Worm (Caenorhabditis elegans) whole organism, young adult: Measurements from ENCODE around the gene F53A3.7.

ENCODE experiments used
- B0019.2 ChIP-seq: fragments of 200-800 bp; sonication (Bioruptor generic); conservative IDR thresholded peaks from 2 replicates; pipeline ENCODE4 v1.3.6; 2022; ENCODE audit warnings: missing genetic modification reagents, missing genetic modification characterization, missing compliant biosample characterization
- C06A6.2 ChIP-seq: fragments of 200-800 bp; sonication (Bioruptor generic); conservative IDR thresholded peaks from 2 replicates; pipeline ENCODE4 v1.3.6; 2022; ENCODE audit warnings: missing genetic modification characterization, missing compliant biosample characterization
- D2030.7 ChIP-seq: fragments of 200-800 bp; sonication (Bioruptor generic); IDR thresholded peaks from 2 replicates; pipeline ENCODE4 v1.3.6; 2022; ENCODE audit warnings: missing genetic modification reagents, missing genetic modification characterization, missing compliant biosample characterization
- F10E7.11 ChIP-seq: sonication (generic microtip); optimal IDR thresholded peaks from 2 replicates; lab custom pipeline; 2017; ENCODE audit warnings: mild to moderate bottlenecking, missing genetic modification characterization, moderate library complexity, missing compliant biosample characterization
- F23B12.7 ChIP-seq: sonication (generic microtip); optimal IDR thresholded peaks from 2 replicates; lab custom pipeline; 2017; ENCODE audit warnings: missing genetic modification characterization, mild to moderate bottlenecking, missing compliant biosample characterization, antibody characterized with exemption, moderate library complexity; ENCODE audit not compliant: insufficient read depth
- F55B11.4 ChIP-seq: sonication (generic microtip); optimal IDR thresholded peaks from 2 replicates; lab custom pipeline; 2016; ENCODE audit warnings: missing compliant biosample characterization, missing genetic modification characterization, borderline replicate concordance; ENCODE audit not compliant: insufficient read depth
- K12H6.12 ChIP-seq: fragments of 200-800 bp; sonication (Bioruptor generic); optimal IDR thresholded peaks from 2 replicates; lab custom pipeline; 2018; ENCODE audit warnings: mild to moderate bottlenecking, missing genetic modification characterization, missing compliant biosample characterization
- aptf-2 ChIP-seq: fragments of 200-800 bp; sonication (Bioruptor generic); conservative IDR thresholded peaks from 2 replicates; pipeline ENCODE4 v1.3.6; 2022; ENCODE audit warnings: missing genetic modification reagents, missing genetic modification characterization, missing compliant biosample characterization
- athp-1 ChIP-seq: sonication (generic microtip); optimal IDR thresholded peaks from 2 replicates; lab custom pipeline; 2017; ENCODE audit warnings: mild to moderate bottlenecking, missing genetic modification characterization, missing compliant biosample characterization
- cebp-2 ChIP-seq: fragments of 200-800 bp; sonication (Bioruptor generic); IDR thresholded peaks from 2 replicates; pipeline ENCODE4 v1.3.6; 2022; ENCODE audit warnings: missing genetic modification characterization, missing compliant biosample characterization
- ceh-100 ChIP-seq: fragments of 200-800 bp; sonication (Bioruptor generic); IDR thresholded peaks from 2 replicates; pipeline ENCODE4 v1.3.6; 2022; ENCODE audit warnings: missing genetic modification reagents, missing genetic modification characterization, missing compliant biosample characterization
- ceh-27 ChIP-seq: fragments of 200-800 bp; sonication (Bioruptor generic); optimal IDR thresholded peaks from 2 replicates; lab custom pipeline; 2018; ENCODE audit warnings: mild to moderate bottlenecking, missing genetic modification characterization, moderate library complexity, missing compliant biosample characterization
- ceh-91 ChIP-seq: fragments of 200-800 bp; sonication (Bioruptor generic); IDR thresholded peaks from 2 replicates; pipeline ENCODE4 v1.3.6; 2022; ENCODE audit warnings: missing genetic modification reagents, missing genetic modification characterization, missing compliant biosample characterization
- dpl-1 ChIP-seq: fragments of 150-350 bp; optimal IDR thresholded peaks from 2 replicates; lab custom pipeline; 2014; ENCODE audit warnings: missing biosample characterization, missing genetic modification reagents, missing genetic modification characterization
- efl-1 ChIP-seq: fragments of 150-350 bp; optimal IDR thresholded peaks from 2 replicates; lab custom pipeline; 2014; ENCODE audit warnings: missing biosample characterization, missing genetic modification reagents, missing genetic modification characterization
- egl-44 ChIP-seq: fragments of 200-800 bp; sonication (Bioruptor generic); IDR thresholded peaks from 2 replicates; pipeline ENCODE4 v1.3.6; 2022; ENCODE audit warnings: missing genetic modification reagents, missing genetic modification characterization, missing compliant biosample characterization
- egrh-3 ChIP-seq: fragments of 200-800 bp; sonication (Bioruptor generic); IDR thresholded peaks from 2 replicates; pipeline ENCODE4 v1.3.6; 2022; ENCODE audit warnings: missing genetic modification reagents, missing genetic modification characterization, missing compliant biosample characterization
- him-1 ChIP-seq: sonication (generic microtip); optimal IDR thresholded peaks from 2 replicates; lab custom pipeline; 2016; ENCODE audit warnings: missing genotype, missing genetic modification reagents, missing genetic modification characterization, missing compliant biosample characterization
- hlh-26 ChIP-seq: fragments of 200-800 bp; sonication (Bioruptor generic); conservative IDR thresholded peaks from 2 replicates; pipeline ENCODE4 v1.3.6; 2022; ENCODE audit warnings: missing genetic modification reagents, missing genetic modification characterization, missing compliant biosample characterization
- hrde-1 ChIP-seq: sonication (generic microtip); optimal IDR thresholded peaks from 2 replicates; lab custom pipeline; 2016; ENCODE audit warnings: missing genetic modification characterization, mild to moderate bottlenecking, missing compliant biosample characterization, moderate library complexity, missing genotype, missing genetic modification reagents, borderline replicate concordance
- lag-1 ChIP-seq: fragments of 200-800 bp; sonication (Bioruptor generic); IDR thresholded peaks from 2 replicates; pipeline ENCODE4 v1.3.6; 2022; ENCODE audit warnings: missing genetic modification reagents, missing genetic modification characterization, missing compliant biosample characterization
- lin-26 ChIP-seq: fragments of 200-800 bp; sonication (Bioruptor generic); IDR thresholded peaks from 2 replicates; pipeline ENCODE4 v1.3.6; 2022; ENCODE audit warnings: missing genetic modification reagents, missing genetic modification characterization, missing compliant biosample characterization
- lsy-27 ChIP-seq: sonication (generic microtip); optimal IDR thresholded peaks from 2 replicates; lab custom pipeline; 2017; ENCODE audit warnings: missing genetic modification characterization, mild to moderate bottlenecking, missing compliant biosample characterization, antibody characterized with exemption, missing genotype, borderline replicate concordance; ENCODE audit not compliant: insufficient read depth
- mel-28 ChIP-seq: sonication (generic microtip); optimal IDR thresholded peaks from 2 replicates; lab custom pipeline; 2016; ENCODE audit warnings: borderline replicate concordance, mild to moderate bottlenecking, missing genetic modification characterization, missing compliant biosample characterization
- nhr-80 ChIP-seq: sonication (generic microtip); optimal IDR thresholded peaks from 2 replicates; lab custom pipeline; 2016; ENCODE audit warnings: missing genetic modification characterization, missing compliant biosample characterization
- pha-4 ChIP-seq: fragments of 150-350 bp; sonication (generic microtip); optimal IDR thresholded peaks from 2 replicates; lab custom pipeline; 2014; ENCODE audit warnings: missing biosample characterization, missing genetic modification reagents, missing genetic modification characterization
- rpc-1 ChIP-seq, 2 experiments: fragments of 150-350 bp in 1 of 2; sonication (generic microtip) in 1 of 2; optimal IDR thresholded peaks; 2 replicates each; lab custom pipeline; 2014 to 2018; ENCODE audit warnings: missing biosample characterization in 1 of 2, missing genetic modification characterization in 1 of 2, missing genetic modification reagents in 1 of 2, missing genotype in 1 of 2
- snpc-1.1 ChIP-seq: sonication (generic microtip); optimal IDR thresholded peaks from 2 replicates; lab custom pipeline; 2017; ENCODE audit warnings: missing genetic modification characterization, mild to moderate bottlenecking, missing compliant biosample characterization, antibody characterized with exemption, moderate library complexity, missing genotype, missing genetic modification reagents; ENCODE audit not compliant: insufficient read depth
- snpc-3.4 ChIP-seq: sonication (generic microtip); optimal IDR thresholded peaks from 2 replicates; lab custom pipeline; 2017; ENCODE audit warnings: missing genetic modification characterization, mild to moderate bottlenecking, missing compliant biosample characterization, antibody characterized with exemption, moderate library complexity, missing genotype, missing genetic modification reagents
- somi-1 ChIP-seq: fragments of 200-800 bp; sonication (Bioruptor generic); optimal IDR thresholded peaks from 2 replicates; lab custom pipeline; 2018; ENCODE audit warnings: mild to moderate bottlenecking, missing genetic modification characterization, missing compliant biosample characterization
- tbp1 ChIP-seq: fragments of 200-800 bp; sonication (Bioruptor generic); optimal IDR thresholded peaks from 2 replicates; lab custom pipeline; 2018; ENCODE audit warnings: mild to moderate bottlenecking, missing genetic modification characterization, missing compliant biosample characterization
- zim-3 ChIP-seq: sonication (generic microtip); optimal IDR thresholded peaks from 2 replicates; lab custom pipeline; 2017; ENCODE audit warnings: mild to moderate bottlenecking, missing genetic modification characterization, moderate library complexity, missing compliant biosample characterization
- ztf-25 ChIP-seq: fragments of 200-800 bp; sonication (Bioruptor generic); IDR thresholded peaks from 2 replicates; pipeline ENCODE4 v1.3.6; 2022; ENCODE audit warnings: missing genetic modification reagents, missing genetic modification characterization, missing compliant biosample characterization
- ztf-3 ChIP-seq: fragments of 200-800 bp; sonication (Bioruptor generic); optimal IDR thresholded peaks from 2 replicates; lab custom pipeline; 2018; ENCODE audit warnings: mild to moderate bottlenecking, missing genetic modification characterization, missing compliant biosample characterization

The F53A3.7 gene

ce11 chrIII:1977424-1977823, 26.1 kb downstream of the F53A3.7 start:
- TF ChIP-seq hlh-26 (GFP tag; lab: Robert Waterston, UW): no peak
- TF ChIP-seq ceh-27 (GFP tag; lab: Kevin White, UChicago): no peak
- TF ChIP-seq F55B11.4 (tag; lab: Kevin White, UChicago): no peak

ce11 chrIII:1981467-1981866, 30.1 kb downstream of the F53A3.7 start:
- no peak for TF ChIP-seq hrde-1 (tag; lab: Kevin White, UChicago)
- TF ChIP-seq tbp1 (GFP tag; lab: Kevin White, UChicago): peak; percentile 81
- TF ChIP-seq rpc-1 (optimal IDR thresholded peaks at IDR 0.05; lab: Kevin White, UChicago): peak; percentile 36
- TF ChIP-seq rpc-1 (tag; optimal IDR thresholded peaks at IDR 0.05; lab: Kevin White, UChicago): peak; percentile 72
- 0 out of 2 replicates have a peak, but pooled peaks have one; percentile 69 for TF ChIP-seq ztf-25 (GFP tag; lab: Robert Waterston, UW)
- no peak for TF ChIP-seq F10E7.11 (tag; lab: Kevin White, UChicago)
- TF ChIP-seq nhr-80 (tag; lab: Kevin White, UChicago): no peak
- no peak for TF ChIP-seq F23B12.7 (tag; lab: Kevin White, UChicago)
- no peak for TF ChIP-seq C06A6.2
- TF ChIP-seq ceh-91 (GFP tag; lab: Robert Waterston, UW): no peak
- TF ChIP-seq dpl-1 (GFP tag; lab: Kevin White, UChicago): no peak
- no peak for TF ChIP-seq lsy-27
- TF ChIP-seq ceh-100 (GFP tag; lab: Robert Waterston, UW): no peak
- no peak for TF ChIP-seq lin-26 (GFP tag; lab: Robert Waterston, UW)
- TF ChIP-seq zim-3 (tag; lab: Kevin White, UChicago): no peak

ce11 chrIII:1982597-1983244, 31.4 kb downstream of the F53A3.7 start, which contains the start of gene srd-66:
Gene srd-66, minus strand, starts transcription at chrIII:1982647.
- TF ChIP-seq egl-44 (no peak), pha-4 (no peak), him-1 (no peak), tbp1 (GFP tag; lab: Kevin White, UChicago) (peak; percentile 78), rpc-1 (optimal IDR thresholded peaks at IDR 0.05; lab: Kevin White, UChicago) (peak; percentile 5), rpc-1 (tag; optimal IDR thresholded peaks at IDR 0.05; lab: Kevin White, UChicago) (peak; percentile 58)

ce11 chrIII:1984860-1985259, 33.5 kb downstream of the F53A3.7 start, which contains the start of gene Y39A3B.7:
Gene Y39A3B.7, minus strand, starts transcription at chrIII:1984960.
- TF ChIP-seq mel-28 (tag; lab: Kevin White, UChicago): no peak
- TF ChIP-seq athp-1 (tag; lab: Kevin White, UChicago): no peak
- TF ChIP-seq egl-44: no peak
- no peak for TF ChIP-seq cebp-2 (GFP tag; lab: Robert Waterston, UW)
- no peak for TF ChIP-seq snpc-1.1
- no peak for TF ChIP-seq K12H6.12 (tag; lab: Kevin White, UChicago)
- no peak for TF ChIP-seq efl-1 (GFP tag; lab: Kevin White, UChicago)
- no peak for TF ChIP-seq B0019.2 (GFP tag; lab: Robert Waterston, UW)
- TF ChIP-seq aptf-2 (GFP tag; lab: Robert Waterston, UW): no peak
- TF ChIP-seq ztf-3 (GFP tag; lab: Kevin White, UChicago): no peak
- TF ChIP-seq egrh-3: no peak
- TF ChIP-seq somi-1 (GFP tag; lab: Kevin White, UChicago): no peak
- TF ChIP-seq lag-1 (GFP tag; lab: Robert Waterston, UW): no peak
- TF ChIP-seq D2030.7 (GFP tag; lab: Robert Waterston, UW): no peak
- TF ChIP-seq nhr-80 (tag; lab: Kevin White, UChicago): no peak
- TF ChIP-seq snpc-3.4 (tag; lab: Kevin White, UChicago): no peak
